Fruit fly (Drosophila melanogaster) S2 (cell line): ENCODE data around the gene CG31404.

ENCODE experiments used
- CG8478 ChIP-seq: fragments of >200 bp; optimal IDR thresholded peaks from 2 replicates; lab custom pipeline; 2018
- CTCF ChIP-seq, 2 experiments: fragments of >200 bp; optimal IDR thresholded peaks; 2 replicates each; lab custom pipeline; 2018

DNA sequence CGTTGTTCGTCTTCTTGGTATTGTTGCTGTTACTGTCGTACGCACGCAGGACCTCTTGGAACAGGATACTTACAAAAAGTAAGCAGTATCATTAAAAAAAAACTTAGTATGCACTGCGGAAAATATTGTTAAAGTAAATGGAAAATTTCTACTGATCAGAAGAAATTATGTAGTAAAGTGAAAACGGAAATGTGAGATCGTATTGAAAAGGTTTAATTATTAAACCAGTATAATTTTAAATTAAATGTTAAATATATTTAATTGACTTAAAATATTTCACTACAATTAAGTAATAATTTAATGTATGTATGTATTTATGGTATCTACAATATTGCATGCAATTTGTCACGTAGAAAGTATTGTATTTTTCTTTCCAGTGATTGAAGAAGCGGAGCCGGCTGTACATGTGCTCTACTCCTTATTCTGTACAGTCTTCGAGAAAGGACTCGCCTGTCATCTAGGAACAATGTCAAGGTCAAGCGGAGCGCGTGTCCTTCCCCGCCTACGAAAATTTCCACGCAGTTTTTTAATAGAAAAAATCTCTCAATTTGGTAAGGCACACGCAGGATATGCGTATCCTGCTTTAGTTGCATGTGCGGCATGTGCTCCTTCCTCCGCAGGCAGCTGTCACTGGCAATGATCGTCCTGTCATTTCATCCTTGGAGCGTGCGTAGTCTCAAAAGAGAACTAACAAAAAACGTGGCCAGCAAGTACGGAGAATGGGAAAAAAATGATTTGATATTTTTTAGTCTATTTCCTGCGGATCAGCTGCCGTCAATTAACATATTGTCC lies 32.1 kb downstream of the CG31404 start:
- no peak for TF ChIP-seq CTCF (optimal IDR thresholded peaks at IDR 0.05; lab: Kevin White, UChicago)
- TF ChIP-seq CG8478 (lab: Kevin White, UChicago), result no peak
